Fruit fly (Drosophila melanogaster) whole organism, embryonic: ENCODE measurements around the gene Lrrk.

Experiments used
- Antp ChIP-seq: fragments of 200-800 bp; sonication (Bioruptor generic); optimal IDR thresholded peaks from 3 replicates; lab custom pipeline; 2016; ENCODE audit warnings: missing biosample characterization, missing genetic modification characterization
- Atf3 ChIP-seq: fragments of 200-800 bp; sonication (Bioruptor generic); optimal IDR thresholded peaks from 3 replicates; lab custom pipeline; 2016; ENCODE audit warnings: missing biosample characterization, missing genetic modification characterization
- BEAF-32 ChIP-seq: fragments of 200-800 bp; sonication (Bioruptor generic); optimal IDR thresholded peaks from 3 replicates; lab custom pipeline; 2017; ENCODE audit warnings: missing biosample characterization, missing genetic modification characterization, mild to moderate bottlenecking, moderate library complexity, missing genetic modification reagents
- CG12659 ChIP-seq: fragments of 200-800 bp; sonication (Bioruptor generic); optimal IDR thresholded peaks from 3 replicates; lab custom pipeline; 2017; ENCODE audit warnings: mild to moderate bottlenecking, missing biosample characterization, missing genetic modification reagents, missing genetic modification characterization
- CG15073 ChIP-seq: fragments of 200-800 bp; sonication (Bioruptor generic); optimal IDR thresholded peaks from 2 replicates; lab custom pipeline; 2016; ENCODE audit warnings: missing biosample characterization, missing genetic modification characterization
- CG15269 ChIP-seq: fragments of 200-800 bp; sonication (Bioruptor generic); optimal IDR thresholded peaks from 2 replicates; lab custom pipeline; 2018; ENCODE audit warnings: missing biosample characterization, mild to moderate bottlenecking, missing genetic modification characterization, moderate library complexity
- CG15514 ChIP-seq: fragments of 200-800 bp; sonication (Bioruptor generic); optimal IDR thresholded peaks from 3 replicates; lab custom pipeline; 2017; ENCODE audit warnings: missing biosample characterization, missing genetic modification characterization, mild to moderate bottlenecking, moderate library complexity, missing genetic modification reagents
- CG16863 ChIP-seq: fragments of 200-800 bp; sonication (Bioruptor generic); optimal IDR thresholded peaks from 3 replicates; lab custom pipeline; 2016; ENCODE audit warnings: missing biosample characterization, missing genetic modification characterization
- CG17802 ChIP-seq: fragments of 200-800 bp; sonication (Bioruptor generic); optimal IDR thresholded peaks from 2 replicates; lab custom pipeline; 2018; ENCODE audit warnings: missing biosample characterization, mild to moderate bottlenecking, missing genetic modification characterization, moderate library complexity
- CG17912 ChIP-seq: fragments of 200-800 bp; sonication (Bioruptor generic); optimal IDR thresholded peaks from 2 replicates; lab custom pipeline; 2018; ENCODE audit warnings: missing biosample characterization, mild to moderate bottlenecking, missing genetic modification characterization
- CG32767 ChIP-seq: fragments of 200-800 bp; sonication (Bioruptor generic); IDR thresholded peaks from 2 replicates; pipeline ENCODE4 v1.3.6; 2022; ENCODE audit warnings: missing biosample characterization, missing genetic modification characterization
- CG4360 ChIP-seq: fragments of 200-800 bp; sonication (Bioruptor generic); IDR thresholded peaks from 2 replicates; pipeline ENCODE4 v1.3.6; 2022; ENCODE audit warnings: missing biosample characterization, missing genetic modification characterization
- CG4854 ChIP-seq: fragments of 200-800 bp; sonication (Bioruptor generic); optimal IDR thresholded peaks from 2 replicates; lab custom pipeline; 2016; ENCODE audit warnings: missing biosample characterization, missing genetic modification characterization, inconsistent platforms
- CG6689 ChIP-seq: fragments of 200-800 bp; sonication (Bioruptor generic); IDR thresholded peaks from 2 replicates; pipeline ENCODE4 v1.3.6; 2022; ENCODE audit warnings: missing biosample characterization, missing genetic modification characterization
- CG6791 ChIP-seq: fragments of 200-800 bp; sonication (Bioruptor generic); IDR thresholded peaks from 3 replicates; pipeline ENCODE4 v1.3.6; 2022; ENCODE audit warnings: missing biosample characterization, missing genetic modification characterization; ENCODE audit not compliant: partially characterized antibody
- CG7271 ChIP-seq: fragments of 200-800 bp; sonication (Bioruptor generic); optimal IDR thresholded peaks from 2 replicates; lab custom pipeline; 2018; ENCODE audit warnings: missing biosample characterization, mild to moderate bottlenecking, missing genetic modification characterization, moderate library complexity
- CG7357 ChIP-seq: fragments of 200-800 bp; sonication (Bioruptor generic); IDR thresholded peaks from 3 replicates; pipeline ENCODE4 v1.3.6; 2022; ENCODE audit warnings: missing biosample characterization, missing genetic modification characterization
- CG8924 ChIP-seq: fragments of 200-800 bp; optimal IDR thresholded peaks from 3 replicates; lab custom pipeline; 2019; ENCODE audit warnings: missing biosample characterization, mild to moderate bottlenecking, missing genetic modification characterization, moderate library complexity
- CHES-1-like ChIP-seq: fragments of 200-800 bp; sonication (Bioruptor generic); optimal IDR thresholded peaks from 2 replicates; lab custom pipeline; 2016; ENCODE audit warnings: missing biosample characterization, missing genetic modification characterization
- D19B ChIP-seq: fragments of 200-800 bp; sonication (Bioruptor generic); optimal IDR thresholded peaks from 2 replicates; lab custom pipeline; 2017; ENCODE audit warnings: missing biosample characterization, mild to moderate bottlenecking, missing genetic modification characterization
- Dp ChIP-seq: fragments of 200-800 bp; sonication (Bioruptor generic); optimal IDR thresholded peaks from 2 replicates; lab custom pipeline; 2018; ENCODE audit warnings: missing biosample characterization, mild to moderate bottlenecking, missing genetic modification characterization, moderate library complexity
- Ets65A ChIP-seq: fragments of 200-800 bp; sonication (Bioruptor generic); peaks from one replicate; lab custom pipeline; 2016; ENCODE audit warnings: missing biosample characterization, missing genetic modification characterization
- Kr ChIP-seq: fragments of 200-800 bp; sonication (Bioruptor generic); optimal IDR thresholded peaks from 2 replicates; lab custom pipeline; 2017; ENCODE audit warnings: missing biosample characterization, mild to moderate bottlenecking, missing genetic modification characterization
- Meics ChIP-seq: fragments of 200-800 bp; sonication (Bioruptor generic); optimal IDR thresholded peaks from 2 replicates; lab custom pipeline; 2017; ENCODE audit warnings: missing biosample characterization, mild to moderate bottlenecking, missing genetic modification characterization
- Myb ChIP-seq: fragments of 200-800 bp; sonication (Bioruptor generic); optimal IDR thresholded peaks from 2 replicates; lab custom pipeline; 2016; ENCODE audit warnings: missing biosample characterization, missing genetic modification characterization
- Nf-YA ChIP-seq: fragments of 200-800 bp; sonication (Bioruptor generic); IDR thresholded peaks from 2 replicates; pipeline ENCODE4 v1.3.6; 2022; ENCODE audit warnings: missing biosample characterization, missing genetic modification characterization
- Pdp1 ChIP-seq, 2 experiments: fragments of 200-800 bp; sonication (Bioruptor generic); optimal IDR thresholded peaks; 3 replicates each; lab custom pipeline; 2016; ENCODE audit warnings: missing biosample characterization in 2 of 2, missing genetic modification characterization in 2 of 2, mild to moderate bottlenecking in 1 of 2, moderate library complexity in 1 of 2
- Ptx1 ChIP-seq: fragments of 200-800 bp; sonication (Bioruptor generic); IDR thresholded peaks from 2 replicates; pipeline ENCODE4 v1.3.6; 2022; ENCODE audit warnings: missing biosample characterization, missing genetic modification characterization
- Side ChIP-seq: fragments of 200-800 bp; sonication (Bioruptor generic); optimal IDR thresholded peaks from 2 replicates; lab custom pipeline; 2016; ENCODE audit warnings: missing biosample characterization, missing genetic modification characterization
- Spps ChIP-seq: fragments of 200-800 bp; sonication (Bioruptor generic); optimal IDR thresholded peaks from 2 replicates; lab custom pipeline; 2018; ENCODE audit warnings: missing biosample characterization, mild to moderate bottlenecking, missing genetic modification characterization
- ac ChIP-seq: fragments of 200-800 bp; sonication (Bioruptor generic); optimal IDR thresholded peaks from 3 replicates; lab custom pipeline; 2017; ENCODE audit warnings: missing biosample characterization, mild to moderate bottlenecking, missing genetic modification characterization
- cad ChIP-seq: fragments of >200 bp; optimal IDR thresholded peaks from 2 replicates; lab custom pipeline; 2017; ENCODE audit warnings: missing biosample characterization, missing genetic modification characterization
- chif ChIP-seq, 2 experiments: fragments of 200-800 bp; sonication (Bioruptor generic); optimal IDR thresholded peaks; 3 replicates each; lab custom pipeline; 2016; ENCODE audit warnings: missing biosample characterization in 2 of 2, missing genetic modification characterization in 2 of 2
- crol ChIP-seq: fragments of 200-800 bp; sonication (Bioruptor generic); IDR thresholded peaks from 2 replicates; pipeline ENCODE4 v1.3.6; 2022; ENCODE audit warnings: missing biosample characterization, missing genetic modification characterization
- eve ChIP-seq, 2 experiments: fragments of >200 bp; optimal IDR thresholded peaks; 2 replicates each; lab custom pipeline; 2017; ENCODE audit warnings: missing biosample characterization in 2 of 2, missing genetic modification characterization in 2 of 2
- gcm2 ChIP-seq: fragments of 200-800 bp; sonication (Bioruptor generic); optimal IDR thresholded peaks from 2 replicates; lab custom pipeline; 2016; ENCODE audit warnings: missing biosample characterization, missing genetic modification characterization
- gem ChIP-seq: fragments of 200-800 bp; sonication (Bioruptor generic); optimal IDR thresholded peaks from 2 replicates; lab custom pipeline; 2019; ENCODE audit warnings: missing biosample characterization, mild to moderate bottlenecking, missing genetic modification characterization, moderate library complexity
- jigr1 ChIP-seq: fragments of 200-800 bp; sonication (Bioruptor generic); IDR thresholded peaks from 3 replicates; pipeline ENCODE4 v1.3.6; 2022; ENCODE audit warnings: missing biosample characterization, missing genetic modification characterization
- lilli ChIP-seq: fragments of 200-800 bp; sonication (Bioruptor generic); optimal IDR thresholded peaks from 3 replicates; lab custom pipeline; 2016; ENCODE audit warnings: missing biosample characterization, missing genetic modification characterization
- nom ChIP-seq: fragments of 200-800 bp; sonication (Bioruptor generic); optimal IDR thresholded peaks from 2 replicates; lab custom pipeline; 2017; ENCODE audit warnings: missing biosample characterization, missing genetic modification characterization, mild to moderate bottlenecking, moderate library complexity, missing genetic modification reagents
- pnt ChIP-seq: fragments of 200-800 bp; sonication (Bioruptor generic); optimal IDR thresholded peaks from 3 replicates; lab custom pipeline; 2016; ENCODE audit warnings: missing biosample characterization, missing genetic modification characterization
- pzg ChIP-seq: fragments of 200-800 bp; sonication (Bioruptor generic); optimal IDR thresholded peaks from 3 replicates; lab custom pipeline; 2018; ENCODE audit warnings: missing biosample characterization, mild to moderate bottlenecking, missing genetic modification characterization, moderate library complexity
- row ChIP-seq: fragments of 200-800 bp; sonication (Bioruptor generic); IDR thresholded peaks from 3 replicates; pipeline ENCODE4 v1.3.6; 2022; ENCODE audit warnings: missing biosample characterization, missing genetic modification characterization
- sens ChIP-seq: fragments of 200-800 bp; sonication (Bioruptor generic); peaks from one replicate; lab custom pipeline; 2016; ENCODE audit warnings: missing biosample characterization, missing genetic modification characterization
- toy ChIP-seq: fragments of 200-800 bp; sonication (Bioruptor generic); IDR thresholded peaks from 2 replicates; pipeline ENCODE4 v1.3.6; 2022; ENCODE audit warnings: missing biosample characterization, missing genetic modification characterization
- trh ChIP-seq: fragments of 200-800 bp; sonication (Bioruptor generic); optimal IDR thresholded peaks from 2 replicates; lab custom pipeline; 2016; ENCODE audit warnings: missing biosample characterization, missing genetic modification characterization
- tx ChIP-seq: fragments of 200-800 bp; sonication (Bioruptor generic); optimal IDR thresholded peaks from 2 replicates; lab custom pipeline; 2016; ENCODE audit warnings: missing biosample characterization, missing genetic modification characterization
- unc-4 ChIP-seq: fragments of 200-800 bp; sonication (Bioruptor generic); IDR thresholded peaks from 2 replicates; pipeline ENCODE4 v1.3.6; 2022; ENCODE audit warnings: missing biosample characterization, missing genetic modification characterization; ENCODE audit not compliant: partially characterized antibody
- wdn ChIP-seq: fragments of 200-800 bp; sonication (Bioruptor generic); IDR thresholded peaks from 2 replicates; pipeline ENCODE4 v1.3.6; 2022; ENCODE audit warnings: missing biosample characterization, missing genetic modification characterization
- z ChIP-seq: fragments of 200-800 bp; sonication (Bioruptor generic); IDR thresholded peaks from 3 replicates; pipeline ENCODE4 v1.3.6; 2022; ENCODE audit warnings: missing biosample characterization, missing genetic modification characterization

Lrrk gene

DNA sequence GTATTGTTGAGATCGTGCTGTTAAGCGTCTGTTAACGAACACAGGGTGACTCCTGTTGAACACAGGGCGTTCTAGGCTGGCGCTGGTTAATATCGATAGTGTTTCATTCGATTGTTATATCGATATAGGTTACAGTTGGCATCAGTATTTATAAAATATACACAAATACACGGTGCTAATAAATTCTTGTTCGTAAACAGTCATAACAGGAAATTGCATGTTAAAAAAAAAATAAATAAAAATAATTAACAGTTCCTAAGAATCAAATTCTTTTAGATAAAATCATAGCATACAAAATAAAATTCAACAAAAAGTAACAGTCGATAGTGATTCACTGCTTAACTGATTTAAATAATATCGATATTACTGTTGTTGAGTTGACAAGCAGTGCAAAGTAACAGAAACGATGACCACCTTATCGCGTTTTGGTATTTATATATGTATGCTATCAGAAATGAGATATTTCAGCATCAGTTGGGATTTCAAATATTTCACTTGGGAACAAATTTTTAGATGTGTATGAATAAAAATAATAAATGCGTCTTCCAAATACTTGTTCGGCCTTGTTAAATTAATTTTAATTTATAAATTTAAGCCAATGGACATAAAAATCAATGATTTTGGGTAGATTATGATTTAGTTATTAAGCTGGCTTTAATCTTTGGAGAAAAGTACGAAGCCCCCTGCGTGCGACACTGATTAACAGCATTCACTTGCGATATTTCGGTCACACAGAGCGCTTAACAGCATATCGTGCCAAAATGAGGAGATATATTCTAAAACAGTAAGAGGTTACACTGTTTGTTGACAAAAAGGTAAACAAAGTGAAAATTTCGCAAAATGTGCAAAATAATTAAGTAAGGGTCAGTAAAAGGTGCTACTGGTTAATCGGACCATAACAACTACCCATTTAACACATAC, at the start of gene Lrrk, which contains the start of gene Pi3K92E (continued):
- TF ChIP-seq Ets65A (GFP tag; lab: Kevin White, UChicago) (peak; percentile 93), CG4854 (GFP tag; lab: Kevin White, UChicago) (no peak), Ptx1 (no peak), Kr (GFP tag; lab: Kevin White, UChicago) (no peak), Myb (GFP tag; lab: Kevin White, UChicago) (peak; percentile 94), lilli (GFP tag; lab: Kevin White, UChicago) (no peak), Nf-YA (GFP tag; lab: Robert Waterston, UW) (no peak), Dp (GFP tag; lab: Kevin White, UChicago) (no peak), CG12659 (GFP tag; lab: Kevin White, UChicago) (peak; percentile 5), BEAF-32 (GFP tag; lab: Kevin White, UChicago) (peak; percentile 84), Meics (GFP tag; lab: Kevin White, UChicago) (no peak), toy (GFP tag; lab: Robert Waterston, UW) (no peak), Atf3 (GFP tag; lab: Kevin White, UChicago) (no peak), CG7357 (GFP tag; lab: Robert Waterston, UW) (no peak), CG6791 (GFP tag; lab: Robert Waterston, UW) (peak; percentile 80), ac (GFP tag; lab: Kevin White, UChicago) (no peak), CG16863 (no peak), unc-4 (GFP tag; lab: Robert Waterston, UW) (peak; percentile 72), CG4360 (GFP tag; lab: Robert Waterston, UW) (no peak), row (GFP tag; lab: Robert Waterston, UW) (peak; percentile 54; the same call in 2 of the 3 replicates), chif (GFP tag; optimal IDR thresholded peaks at IDR 0.05; lab: Kevin White, UChicago) (no peak), Side (no peak), Spps (tag; lab: Kevin White, UChicago) (no peak), pzg (GFP tag; lab: Kevin White, UChicago) (peak; percentile 53), CG15073 (GFP tag; lab: Kevin White, UChicago) (no peak), crol (no peak), nom (no peak), trh (GFP tag; lab: Kevin White, UChicago) (no peak), Pdp1 (GFP tag; optimal IDR thresholded peaks at IDR 0.05; lab: Kevin White, UChicago) (no peak), CG8924 (no peak), eve (GFP tag; optimal IDR thresholded peaks at IDR 0.05; lab: Kevin White, UChicago) (no peak), tx (no peak), wdn (GFP tag; lab: Robert Waterston, UW) (no peak), CG17912 (GFP tag; lab: Kevin White, UChicago) (peak; percentile 53), CG15514 (GFP tag; lab: Kevin White, UChicago) (peak; percentile 14), Antp (GFP tag; lab: Kevin White, UChicago) (no peak), pnt (GFP tag; lab: Kevin White, UChicago) (no peak), CG17802 (no peak), CHES-1-like (GFP tag; lab: Kevin White, UChicago) (no peak), CG15269 (tag; lab: Kevin White, UChicago) (no peak), gem (tag; lab: Kevin White, UChicago) (no peak), CG7271 (tag; lab: Kevin White, UChicago) (peak; percentile 14), z (GFP tag; lab: Robert Waterston, UW) (no peak), sens (GFP tag; lab: Kevin White, UChicago) (peak; percentile 57), jigr1 (GFP tag; lab: Robert Waterston, UW) (no peak), CG32767 (no peak), gcm2 (no peak), CG6689 (peak; percentile 21; the same call in 1 of the 2 replicates), cad (peak; percentile 85), D19B (GFP tag; lab: Kevin White, UChicago) (no peak)
